Fruit fly (Drosophila melanogaster) whole organism, embryonic: Measurements from ENCODE around the gene CG5882.

Source experiments
- Adf1 ChIP-seq: fragments of 200-800 bp; sonication (Bioruptor generic); IDR thresholded peaks from 2 replicates; pipeline ENCODE4 v1.3.6; 2022; ENCODE audit warnings: missing biosample characterization, missing genetic modification characterization
- Bteb2 ChIP-seq: fragments of 200-800 bp; sonication (Bioruptor generic); optimal IDR thresholded peaks from 2 replicates; lab custom pipeline; 2016; ENCODE audit warnings: missing biosample characterization, missing genetic modification characterization
- CG13287 ChIP-seq: fragments of 200-800 bp; sonication (Bioruptor generic); IDR thresholded peaks from 2 replicates; pipeline ENCODE4 v1.3.6; 2022; ENCODE audit warnings: missing biosample characterization, missing genetic modification characterization; ENCODE audit not compliant: partially characterized antibody
- CG13424 ChIP-seq: fragments of 200-800 bp; sonication (Bioruptor generic); optimal IDR thresholded peaks from 2 replicates; lab custom pipeline; 2019; ENCODE audit warnings: missing biosample characterization, mild to moderate bottlenecking, missing genetic modification characterization, moderate library complexity
- CG15514 ChIP-seq: fragments of 200-800 bp; sonication (Bioruptor generic); optimal IDR thresholded peaks from 3 replicates; lab custom pipeline; 2017; ENCODE audit warnings: missing biosample characterization, missing genetic modification characterization, mild to moderate bottlenecking, moderate library complexity, missing genetic modification reagents
- CG17359 ChIP-seq: fragments of 200-800 bp; sonication (Bioruptor generic); optimal IDR thresholded peaks from 3 replicates; lab custom pipeline; 2018; ENCODE audit warnings: missing biosample characterization, mild to moderate bottlenecking, missing genetic modification characterization, moderate library complexity
- CG17802 ChIP-seq: fragments of 200-800 bp; sonication (Bioruptor generic); optimal IDR thresholded peaks from 2 replicates; lab custom pipeline; 2018; ENCODE audit warnings: missing biosample characterization, mild to moderate bottlenecking, missing genetic modification characterization, moderate library complexity
- CG17912 ChIP-seq: fragments of 200-800 bp; sonication (Bioruptor generic); optimal IDR thresholded peaks from 2 replicates; lab custom pipeline; 2018; ENCODE audit warnings: missing biosample characterization, mild to moderate bottlenecking, missing genetic modification characterization
- CG18599 ChIP-seq: fragments of 200-800 bp; sonication (Bioruptor generic); optimal IDR thresholded peaks from 3 replicates; lab custom pipeline; 2017; ENCODE audit warnings: missing biosample characterization, missing genetic modification characterization, mild to moderate bottlenecking, moderate library complexity, missing genetic modification reagents
- CG18619 ChIP-seq: fragments of 200-800 bp; sonication (Bioruptor generic); optimal IDR thresholded peaks from 3 replicates; lab custom pipeline; 2017; ENCODE audit warnings: missing biosample characterization, mild to moderate bottlenecking, missing genetic modification characterization
- CG31441 ChIP-seq: fragments of 200-800 bp; sonication (Bioruptor generic); IDR thresholded peaks from 2 replicates; pipeline ENCODE4 v1.3.6; 2022; ENCODE audit warnings: missing biosample characterization, missing genetic modification characterization
- CG32532 ChIP-seq: fragments of 200-800 bp; sonication (Bioruptor generic); IDR thresholded peaks from 2 replicates; pipeline ENCODE4 v1.3.6; 2022; ENCODE audit warnings: missing biosample characterization, missing genetic modification characterization
- CG3995 ChIP-seq: fragments of 200-800 bp; sonication (Bioruptor generic); optimal IDR thresholded peaks from 3 replicates; lab custom pipeline; 2016; ENCODE audit warnings: missing biosample characterization, missing genetic modification characterization
- CG4707 ChIP-seq: fragments of 200-800 bp; sonication (Bioruptor generic); optimal IDR thresholded peaks from 2 replicates; lab custom pipeline; 2018; ENCODE audit warnings: missing biosample characterization, mild to moderate bottlenecking, missing genetic modification characterization, moderate library complexity
- CG6683 ChIP-seq: fragments of 200-800 bp; sonication (Bioruptor generic); optimal IDR thresholded peaks from 2 replicates; lab custom pipeline; 2017; ENCODE audit warnings: missing biosample characterization, mild to moderate bottlenecking, missing genetic modification characterization, missing genetic modification reagents
- CG7357 ChIP-seq: fragments of 200-800 bp; sonication (Bioruptor generic); IDR thresholded peaks from 3 replicates; pipeline ENCODE4 v1.3.6; 2022; ENCODE audit warnings: missing biosample characterization, missing genetic modification characterization
- CG8290 ChIP-seq, 3 experiments: fragments of 200-800 bp; sonication (Bioruptor generic); optimal IDR thresholded peaks; 2 replicates each; lab custom pipeline; 2016 to 2019; ENCODE audit warnings: missing biosample characterization in 3 of 3, missing genetic modification characterization in 3 of 3, mild to moderate bottlenecking in 2 of 3, moderate library complexity in 1 of 3
- CG8388 ChIP-seq: fragments of 200-800 bp; sonication (Bioruptor generic); optimal IDR thresholded peaks from 2 replicates; lab custom pipeline; 2019; ENCODE audit warnings: missing biosample characterization, mild to moderate bottlenecking, missing genetic modification characterization, moderate library complexity
- CHES-1-like ChIP-seq: fragments of 200-800 bp; sonication (Bioruptor generic); optimal IDR thresholded peaks from 2 replicates; lab custom pipeline; 2016; ENCODE audit warnings: missing biosample characterization, missing genetic modification characterization
- Dad ChIP-seq: fragments of 200-800 bp; sonication (Bioruptor generic); optimal IDR thresholded peaks from 3 replicates; lab custom pipeline; 2016; ENCODE audit warnings: missing biosample characterization, missing genetic modification characterization
- Dbx ChIP-seq: fragments of 200-800 bp; sonication (Bioruptor generic); IDR thresholded peaks from 3 replicates; pipeline ENCODE4 v1.3.6; 2022; ENCODE audit warnings: missing biosample characterization, missing genetic modification characterization
- E2f1 ChIP-seq: fragments of 200-800 bp; sonication (Bioruptor generic); IDR thresholded peaks from 2 replicates; pipeline ENCODE4 v1.3.6; 2022; ENCODE audit warnings: missing biosample characterization, missing genetic modification characterization
- HHEX ChIP-seq: fragments of 200-800 bp; sonication (Bioruptor generic); optimal IDR thresholded peaks from 3 replicates; lab custom pipeline; 2017; ENCODE audit warnings: missing biosample characterization, mild to moderate bottlenecking, missing genetic modification characterization, missing genetic modification reagents
- Hr3 ChIP-seq: fragments of 200-800 bp; sonication (Bioruptor generic); optimal IDR thresholded peaks from 3 replicates; lab custom pipeline; 2016; ENCODE audit warnings: missing biosample characterization, missing genetic modification characterization
- Jarid2 ChIP-seq: fragments of 200-800 bp; sonication (Bioruptor generic); optimal IDR thresholded peaks from 3 replicates; lab custom pipeline; 2017; ENCODE audit warnings: mild to moderate bottlenecking, missing biosample characterization, missing genetic modification reagents, missing genetic modification characterization
- MBD-R2 ChIP-seq: fragments of 200-800 bp; sonication (Bioruptor generic); IDR thresholded peaks from 2 replicates; pipeline ENCODE4 v1.3.6; 2022; ENCODE audit warnings: missing biosample characterization, missing genetic modification characterization
- MESR4 ChIP-seq: fragments of 200-800 bp; sonication (Bioruptor generic); optimal IDR thresholded peaks from 2 replicates; lab custom pipeline; 2018; ENCODE audit warnings: missing biosample characterization, mild to moderate bottlenecking, missing genetic modification characterization, moderate library complexity
- NFAT ChIP-seq: fragments of 200-800 bp; sonication (Bioruptor generic); IDR thresholded peaks from 2 replicates; pipeline ENCODE4 v1.3.6; 2022; ENCODE audit warnings: missing biosample characterization, missing genetic modification characterization
- Oaz ChIP-seq: fragments of 200-800 bp; sonication (Bioruptor generic); IDR thresholded peaks from 2 replicates; pipeline ENCODE4 v1.3.6; 2022; ENCODE audit warnings: missing biosample characterization, missing genetic modification characterization
- Six4 ChIP-seq: fragments of 200-800 bp; sonication (Bioruptor generic); optimal IDR thresholded peaks from 2 replicates; lab custom pipeline; 2016; ENCODE audit warnings: missing biosample characterization, missing genetic modification characterization
- Ssrp ChIP-seq: fragments of 200-800 bp; sonication (Bioruptor generic); optimal IDR thresholded peaks from 2 replicates; lab custom pipeline; 2018; ENCODE audit warnings: missing biosample characterization, mild to moderate bottlenecking, missing genetic modification characterization, moderate library complexity
- Xrp1 ChIP-seq: fragments of 200-800 bp; sonication (Bioruptor generic); IDR thresholded peaks from 2 replicates; pipeline ENCODE4 v1.3.6; 2022; ENCODE audit warnings: missing biosample characterization, missing genetic modification characterization
- bigmax ChIP-seq: fragments of 200-800 bp; sonication (Bioruptor generic); optimal IDR thresholded peaks from 2 replicates; lab custom pipeline; 2018; ENCODE audit warnings: missing biosample characterization, mild to moderate bottlenecking, missing genetic modification characterization
- cg ChIP-seq: fragments of 200-800 bp; sonication (Bioruptor generic); optimal IDR thresholded peaks from 3 replicates; lab custom pipeline; 2019; ENCODE audit warnings: missing biosample characterization, mild to moderate bottlenecking, missing genetic modification characterization, moderate library complexity
- corto ChIP-seq: fragments of 200-800 bp; sonication (Bioruptor generic); optimal IDR thresholded peaks from 2 replicates; lab custom pipeline; 2016; ENCODE audit warnings: missing biosample characterization, mild to moderate bottlenecking, missing genetic modification characterization, moderate library complexity
- cwo ChIP-seq: fragments of 200-800 bp; sonication (Bioruptor generic); optimal IDR thresholded peaks from 3 replicates; lab custom pipeline; 2017; ENCODE audit warnings: missing biosample characterization, missing genetic modification characterization, mild to moderate bottlenecking, moderate library complexity, missing genetic modification reagents
- ftz-f1 ChIP-seq: fragments of 200-800 bp; sonication (Bioruptor generic); optimal IDR thresholded peaks from 2 replicates; lab custom pipeline; 2016; ENCODE audit warnings: missing biosample characterization, missing genetic modification characterization
- gcm ChIP-seq: fragments of 200-800 bp; sonication (Bioruptor generic); optimal IDR thresholded peaks from 2 replicates; lab custom pipeline; 2019; ENCODE audit warnings: missing biosample characterization, mild to moderate bottlenecking, missing genetic modification characterization, moderate library complexity
- grn ChIP-seq: fragments of 200-800 bp; sonication (Bioruptor generic); optimal IDR thresholded peaks from 3 replicates; lab custom pipeline; 2017; ENCODE audit warnings: missing biosample characterization, missing genetic modification characterization
- oc ChIP-seq: fragments of 200-800 bp; sonication (Bioruptor generic); optimal IDR thresholded peaks from 2 replicates; lab custom pipeline; 2018; ENCODE audit warnings: missing biosample characterization, mild to moderate bottlenecking, missing genetic modification characterization, moderate library complexity
- pb ChIP-seq: fragments of 200-800 bp; sonication (Bioruptor generic); optimal IDR thresholded peaks from 3 replicates; lab custom pipeline; 2016; ENCODE audit warnings: missing biosample characterization, missing genetic modification characterization
- sc ChIP-seq, 3 experiments: fragments of >200 bp in 2 of 3; fragments of 200-800 bp in 1 of 3; sonication (Bioruptor generic) in 1 of 3; optimal IDR thresholded peaks; 2 replicates in 2 of 3; 3 replicates in 1 of 3; lab custom pipeline; 2017; ENCODE audit warnings: mild to moderate bottlenecking in 1 of 3, missing biosample characterization in 1 of 3, missing genetic modification characterization in 1 of 3, missing genetic modification reagents in 1 of 3
- sd ChIP-seq: fragments of 200-800 bp; sonication (Bioruptor generic); optimal IDR thresholded peaks from 3 replicates; lab custom pipeline; 2018; ENCODE audit warnings: missing biosample characterization, mild to moderate bottlenecking, missing genetic modification characterization, moderate library complexity
- sens-2 ChIP-seq: fragments of 200-800 bp; sonication (Bioruptor generic); IDR thresholded peaks from 2 replicates; pipeline ENCODE4 v1.3.6; 2022; ENCODE audit warnings: missing biosample characterization, missing genetic modification characterization
- slou ChIP-seq: fragments of 200-800 bp; sonication (Bioruptor generic); optimal IDR thresholded peaks from 3 replicates; lab custom pipeline; 2016; ENCODE audit warnings: missing biosample characterization, missing genetic modification characterization
- sob ChIP-seq: fragments of 200-800 bp; sonication (Bioruptor generic); IDR thresholded peaks from 2 replicates; pipeline ENCODE4 v1.3.6; 2022; ENCODE audit warnings: missing biosample characterization, missing genetic modification characterization
- sug ChIP-seq: fragments of 200-800 bp; optimal IDR thresholded peaks from 2 replicates; lab custom pipeline; 2019; ENCODE audit warnings: missing biosample characterization, mild to moderate bottlenecking, missing genetic modification characterization, moderate library complexity
- unc-4 ChIP-seq: fragments of 200-800 bp; sonication (Bioruptor generic); IDR thresholded peaks from 2 replicates; pipeline ENCODE4 v1.3.6; 2022; ENCODE audit warnings: missing biosample characterization, missing genetic modification characterization; ENCODE audit not compliant: partially characterized antibody
- vvl ChIP-seq: fragments of 200-800 bp; sonication (Bioruptor generic); IDR thresholded peaks from 2 replicates; pipeline ENCODE4 v1.3.6; 2022; ENCODE audit warnings: missing biosample characterization, missing genetic modification characterization
- zfh2 ChIP-seq: fragments of 200-800 bp; sonication (Bioruptor generic); optimal IDR thresholded peaks from 2 replicates; lab custom pipeline; 2016; ENCODE audit warnings: missing biosample characterization, missing genetic modification characterization

Gene CG5882

dm6 chr3R:27157814-27158213 lies 39.4 kb downstream of the CG5882 start, which contains the start of gene grass:
Gene grass, plus strand, starts transcription at chr3R:27157948.
- TF ChIP-seq CG31441 (GFP tag; lab: Robert Waterston, UW) (no peak), cwo (GFP tag; lab: Kevin White, UChicago) (no peak), pb (GFP tag; lab: Kevin White, UChicago) (no peak), cg (GFP tag; lab: Kevin White, UChicago) (no peak), CG8388 (no peak), zfh2 (no peak), CG13287 (GFP tag; lab: Robert Waterston, UW) (peak; percentile 36; the same call in 1 of the 2 replicates), CG6683 (GFP tag; lab: Kevin White, UChicago) (no peak), sc (optimal IDR thresholded peaks at IDR 0.05; lab: Kevin White, UChicago) (no peak), sc (GFP tag; optimal IDR thresholded peaks at IDR 0.05; lab: Kevin White, UChicago) (no peak), Dbx (0 out of 3 replicates have a peak, but pooled peaks have one; percentile 38), CG32532 (GFP tag; lab: Robert Waterston, UW) (peak; percentile 26; the same call in 1 of the 2 replicates), Six4 (GFP tag; lab: Kevin White, UChicago) (no peak), CG8290 (GFP tag; optimal IDR thresholded peaks at IDR 0.05; lab: Kevin White, UChicago) (no peak), CG8290 (tag; optimal IDR thresholded peaks at IDR 0.05; lab: Kevin White, UChicago) (no peak), MESR4 (GFP tag; lab: Kevin White, UChicago) (no peak), oc (tag; lab: Kevin White, UChicago) (no peak), CG17802 (tag; lab: Kevin White, UChicago) (no peak), CG15514 (no peak), bigmax (GFP tag; lab: Kevin White, UChicago) (no peak), CG4707 (GFP tag; lab: Kevin White, UChicago) (no peak), CG18619 (GFP tag; lab: Kevin White, UChicago) (no peak), CG17359 (no peak), sd (tag; lab: Kevin White, UChicago) (peak; percentile 43), HHEX (GFP tag; lab: Kevin White, UChicago) (no peak), Dad (GFP tag; lab: Kevin White, UChicago) (no peak), CG3995 (GFP tag; lab: Kevin White, UChicago) (no peak), NFAT (0 out of 2 replicates have a peak, but pooled peaks have one; percentile 18), Hr3 (no peak), sob (GFP tag; lab: Robert Waterston, UW) (peak; percentile 24; the same call in 1 of the 2 replicates), Adf1 (GFP tag; lab: Robert Waterston, UW) (no peak), Bteb2 (GFP tag; lab: Kevin White, UChicago) (no peak), CG13424 (tag; lab: Kevin White, UChicago) (no peak), CG7357 (no peak), sug (no peak), unc-4 (GFP tag; lab: Robert Waterston, UW) (0 out of 2 replicates have a peak, but pooled peaks have one; percentile 25), sens-2 (GFP tag; lab: Robert Waterston, UW) (no peak), Ssrp (tag; lab: Kevin White, UChicago) (no peak), Oaz (GFP tag; lab: Robert Waterston, UW) (no peak), corto (GFP tag; lab: Kevin White, UChicago) (no peak), vvl (GFP tag; lab: Robert Waterston, UW) (no peak), CG18599 (GFP tag; lab: Kevin White, UChicago) (no peak), MBD-R2 (no peak), grn (GFP tag; lab: Kevin White, UChicago) (peak; percentile 17), gcm (GFP tag; lab: Kevin White, UChicago) (no peak), E2f1 (GFP tag; lab: Robert Waterston, UW) (no peak), ftz-f1 (no peak), CHES-1-like (GFP tag; lab: Kevin White, UChicago) (no peak), CG17912 (GFP tag; lab: Kevin White, UChicago) (no peak), slou (GFP tag; lab: Kevin White, UChicago) (no peak), Jarid2 (GFP tag; lab: Kevin White, UChicago) (peak; percentile 53), Xrp1 (no peak)
